Fruit fly (Drosophila melanogaster) whole organism, embryonic: ENCODE results near the gene CG4629.

ENCODE experiments used
- Bdp1 ChIP-seq: fragments of 200-800 bp; sonication (Bioruptor generic); optimal IDR thresholded peaks from 3 replicates; lab custom pipeline; 2016; ENCODE audit warnings: missing biosample characterization, missing genetic modification characterization
- CG10147 ChIP-seq: fragments of 200-800 bp; sonication (Bioruptor generic); optimal IDR thresholded peaks from 2 replicates; lab custom pipeline; 2019; ENCODE audit warnings: missing biosample characterization, mild to moderate bottlenecking, missing genetic modification characterization, moderate library complexity
- CG10274 ChIP-seq: fragments of 200-800 bp; sonication (Bioruptor generic); optimal IDR thresholded peaks from 3 replicates; lab custom pipeline; 2017; ENCODE audit warnings: missing biosample characterization, mild to moderate bottlenecking, missing genetic modification characterization
- CG10543 ChIP-seq: fragments of 200-800 bp; sonication (Bioruptor generic); optimal IDR thresholded peaks from 3 replicates; lab custom pipeline; 2017; ENCODE audit warnings: missing biosample characterization, mild to moderate bottlenecking, missing genetic modification characterization, moderate library complexity
- CG12071 ChIP-seq: fragments of 200-800 bp; sonication (Bioruptor generic); optimal IDR thresholded peaks from 3 replicates; lab custom pipeline; 2018; ENCODE audit warnings: missing biosample characterization, mild to moderate bottlenecking, missing genetic modification characterization
- CG12104 ChIP-seq: fragments of 200-800 bp; sonication (Bioruptor generic); optimal IDR thresholded peaks from 3 replicates; lab custom pipeline; 2016; ENCODE audit warnings: missing biosample characterization, missing genetic modification characterization
- CG12769 ChIP-seq: fragments of 200-800 bp; sonication (Bioruptor generic); optimal IDR thresholded peaks from 2 replicates; lab custom pipeline; 2019; ENCODE audit warnings: missing biosample characterization, mild to moderate bottlenecking, missing genetic modification characterization, moderate library complexity
- CG15479 ChIP-seq: fragments of 200-800 bp; sonication (Bioruptor generic); optimal IDR thresholded peaks from 3 replicates; lab custom pipeline; 2019; ENCODE audit warnings: missing biosample characterization, mild to moderate bottlenecking, missing genetic modification characterization, moderate library complexity
- CG17361 ChIP-seq: fragments of 200-800 bp; sonication (Bioruptor generic); IDR thresholded peaks from 3 replicates; pipeline ENCODE4 v1.3.6; 2022; ENCODE audit warnings: missing biosample characterization, missing genetic modification characterization
- CG2712 ChIP-seq: fragments of 200-800 bp; optimal IDR thresholded peaks from 3 replicates; lab custom pipeline; 2019; ENCODE audit warnings: missing biosample characterization, mild to moderate bottlenecking, missing genetic modification characterization, moderate library complexity
- CG34376 ChIP-seq: fragments of 200-800 bp; sonication (Bioruptor generic); optimal IDR thresholded peaks from 2 replicates; lab custom pipeline; 2018; ENCODE audit warnings: missing biosample characterization, mild to moderate bottlenecking, missing genetic modification characterization
- CG9727 ChIP-seq: fragments of 200-800 bp; sonication (Bioruptor generic); optimal IDR thresholded peaks from 3 replicates; lab custom pipeline; 2017; ENCODE audit warnings: missing biosample characterization, mild to moderate bottlenecking, missing genetic modification characterization
- Doc2 ChIP-seq: fragments of 200-800 bp; sonication (Bioruptor generic); IDR thresholded peaks from 2 replicates; pipeline ENCODE4 v1.3.6; 2022; ENCODE audit warnings: missing biosample characterization, missing genetic modification characterization
- Drgx ChIP-seq: fragments of 200-800 bp; sonication (Bioruptor generic); IDR thresholded peaks from 2 replicates; pipeline ENCODE4 v1.3.6; 2022; ENCODE audit warnings: missing biosample characterization, missing genetic modification characterization
- GATAe ChIP-seq: fragments of 200-800 bp; sonication (Bioruptor generic); conservative IDR thresholded peaks from 2 replicates; pipeline ENCODE4 v1.3.6; 2022; ENCODE audit warnings: missing biosample characterization, missing genetic modification characterization
- Hey ChIP-seq: fragments of 200-800 bp; sonication (Bioruptor generic); optimal IDR thresholded peaks from 3 replicates; lab custom pipeline; 2018; ENCODE audit warnings: missing biosample characterization, mild to moderate bottlenecking, missing genetic modification characterization
- Med ChIP-seq: fragments of 200-800 bp; sonication (Bioruptor generic); peaks from one replicate; lab custom pipeline; 2016; ENCODE audit warnings: missing biosample characterization, missing genetic modification characterization, mild to moderate bottlenecking, inconsistent platforms, moderate library complexity
- Scr ChIP-seq: fragments of 200-800 bp; sonication (Bioruptor generic); IDR thresholded peaks from 2 replicates; pipeline ENCODE4 v1.3.6; 2022; ENCODE audit warnings: missing biosample characterization, missing genetic modification characterization; ENCODE audit not compliant: partially characterized antibody
- Sry-β ChIP-seq: fragments of 200-800 bp; sonication (Bioruptor generic); optimal IDR thresholded peaks from 2 replicates; lab custom pipeline; 2018; ENCODE audit warnings: missing biosample characterization, mild to moderate bottlenecking, missing genetic modification characterization, moderate library complexity
- chif ChIP-seq, 2 experiments: fragments of 200-800 bp; sonication (Bioruptor generic); optimal IDR thresholded peaks; 3 replicates each; lab custom pipeline; 2016; ENCODE audit warnings: missing biosample characterization in 2 of 2, missing genetic modification characterization in 2 of 2
- chinmo ChIP-seq: fragments of 200-800 bp; sonication (Bioruptor generic); IDR thresholded peaks from 4 replicates; pipeline ENCODE4 v1.3.6; 2022; ENCODE audit warnings: missing biosample characterization, missing genetic modification characterization; ENCODE audit not compliant: partially characterized antibody
- crol ChIP-seq: fragments of 200-800 bp; sonication (Bioruptor generic); IDR thresholded peaks from 2 replicates; pipeline ENCODE4 v1.3.6; 2022; ENCODE audit warnings: missing biosample characterization, missing genetic modification characterization
- cwo ChIP-seq: fragments of 200-800 bp; sonication (Bioruptor generic); optimal IDR thresholded peaks from 3 replicates; lab custom pipeline; 2017; ENCODE audit warnings: missing biosample characterization, missing genetic modification characterization, mild to moderate bottlenecking, moderate library complexity, missing genetic modification reagents
- exex ChIP-seq: fragments of 200-800 bp; sonication (Bioruptor generic); optimal IDR thresholded peaks from 4 replicates; lab custom pipeline; 2018; ENCODE audit warnings: missing biosample characterization, mild to moderate bottlenecking, missing genetic modification characterization, moderate library complexity
- fd64A ChIP-seq: fragments of 200-800 bp; sonication (Bioruptor generic); optimal IDR thresholded peaks from 3 replicates; lab custom pipeline; 2018; ENCODE audit warnings: missing biosample characterization, mild to moderate bottlenecking, missing genetic modification characterization
- gem ChIP-seq: fragments of 200-800 bp; sonication (Bioruptor generic); optimal IDR thresholded peaks from 2 replicates; lab custom pipeline; 2019; ENCODE audit warnings: missing biosample characterization, mild to moderate bottlenecking, missing genetic modification characterization, moderate library complexity
- grn ChIP-seq: fragments of 200-800 bp; sonication (Bioruptor generic); optimal IDR thresholded peaks from 3 replicates; lab custom pipeline; 2017; ENCODE audit warnings: missing biosample characterization, missing genetic modification characterization
- gro ChIP-seq: fragments of 200-800 bp; sonication (Bioruptor generic); optimal IDR thresholded peaks from 2 replicates; lab custom pipeline; 2016; ENCODE audit warnings: missing biosample characterization, missing genetic modification characterization
- mirr ChIP-seq: fragments of 200-800 bp; sonication (Bioruptor generic); optimal IDR thresholded peaks from 3 replicates; lab custom pipeline; 2018; ENCODE audit warnings: missing biosample characterization, mild to moderate bottlenecking, missing genetic modification characterization
- rib ChIP-seq: fragments of 200-800 bp; sonication (Bioruptor generic); IDR thresholded peaks from 2 replicates; pipeline ENCODE4 v1.3.6; 2022; ENCODE audit warnings: missing biosample characterization, missing genetic modification characterization
- sd ChIP-seq: fragments of 200-800 bp; sonication (Bioruptor generic); optimal IDR thresholded peaks from 3 replicates; lab custom pipeline; 2018; ENCODE audit warnings: missing biosample characterization, mild to moderate bottlenecking, missing genetic modification characterization, moderate library complexity
- sens ChIP-seq: fragments of 200-800 bp; sonication (Bioruptor generic); peaks from one replicate; lab custom pipeline; 2016; ENCODE audit warnings: missing biosample characterization, missing genetic modification characterization
- sug ChIP-seq: fragments of 200-800 bp; optimal IDR thresholded peaks from 2 replicates; lab custom pipeline; 2019; ENCODE audit warnings: missing biosample characterization, mild to moderate bottlenecking, missing genetic modification characterization, moderate library complexity

Gene CG4629

dm6 chr2L:1121942-1122710 lies 19.8 kb upstream of the CG4629 start (continued):
- TF ChIP-seq CG17361 (0 out of 3 replicates have a peak, but pooled peaks have one; percentile 32), gem (tag; lab: Kevin White, UChicago) (peak; percentile 14), CG10543 (GFP tag; lab: Kevin White, UChicago) (peak; percentile 35), CG12104 (GFP tag; lab: Kevin White, UChicago) (no peak), cwo (GFP tag; lab: Kevin White, UChicago) (no peak), Bdp1 (GFP tag; lab: Kevin White, UChicago) (no peak), CG2712 (peak; percentile 4), CG10274 (GFP tag; lab: Kevin White, UChicago) (peak; percentile 81), gro (GFP tag; lab: Kevin White, UChicago) (no peak), CG12071 (GFP tag; lab: Kevin White, UChicago) (peak; percentile 7), fd64A (GFP tag; lab: Kevin White, UChicago) (no peak), CG12769 (peak; percentile 83), sens (GFP tag; lab: Kevin White, UChicago) (peak; percentile 68)

- TF ChIP-seq Med (GFP tag; lab: Kevin White, UChicago): peak; percentile 59
- TF ChIP-seq CG15479 (GFP tag; lab: Kevin White, UChicago): peak; percentile 15
- TF ChIP-seq CG34376: peak; percentile 23
- TF ChIP-seq cwo (GFP tag; lab: Kevin White, UChicago): peak; percentile 32
- TF ChIP-seq grn (GFP tag; lab: Kevin White, UChicago): peak; percentile 42
- 0 out of 2 replicates have a peak, but pooled peaks have one; percentile 9 for TF ChIP-seq rib (GFP tag; lab: Robert Waterston, UW)
- TF ChIP-seq Sry-β (GFP tag; lab: Kevin White, UChicago): no peak
- TF ChIP-seq Hey: peak; percentile 60
- TF ChIP-seq mirr: peak; percentile 11
- TF ChIP-seq Scr (GFP tag; lab: Robert Waterston, UW): no peak
- no peak for TF ChIP-seq chinmo
- peak; percentile 51 for TF ChIP-seq exex (tag; lab: Kevin White, UChicago)
- no peak for TF ChIP-seq CG10147 (GFP tag; lab: Kevin White, UChicago)
- TF ChIP-seq Doc2 (GFP tag; lab: Robert Waterston, UW): no peak
- TF ChIP-seq chif (GFP tag; optimal IDR thresholded peaks at IDR 0.05; lab: Kevin White, UChicago): no peak
- 0 out of 2 replicates have a peak, but pooled peaks have one; percentile 21 for TF ChIP-seq Drgx (GFP tag; lab: Robert Waterston, UW)
- TF ChIP-seq sug: peak; percentile 11
- no peak for TF ChIP-seq CG9727 (GFP tag; lab: Kevin White, UChicago)
- TF ChIP-seq crol (GFP tag; lab: Robert Waterston, UW): peak; percentile 23; the same call in 1 of the 2 replicates
- TF ChIP-seq GATAe (GFP tag; lab: Robert Waterston, UW): peak; percentile 95
- peak; percentile 9 for TF ChIP-seq sd (tag; lab: Kevin White, UChicago)
- TF ChIP-seq, all 482 proteins: peak for 14
These were observed 18.1 kb upstream of the CG4629 start for dm6 chr2L:1120206-1120902.
